Worm (Caenorhabditis elegans): ENCODE results near the gene scl-25.

ce11 chrV:17236345-17236744 lies 10.9 kb downstream of the scl-25 start, which contains the start of gene T19C9.10:
- TF ChIP-seq him-1 (tag; optimal IDR thresholded peaks at IDR 0.05) = no peak
- no peak for TF ChIP-seq dao-5 (tag; optimal IDR thresholded peaks at IDR 0.05)
